Worm (Caenorhabditis elegans) whole organism, mixed stage, embryonic: ENCODE data around the gene ogdh-2.

ENCODE experiments used
- M03D4.4 ChIP-seq: sonication (generic microtip); optimal IDR thresholded peaks from 2 replicates; lab custom pipeline; 2017; ENCODE audit warnings: mild to moderate bottlenecking, missing genetic modification characterization, missing compliant biosample characterization
- blmp-1 ChIP-seq: fragments of 150-350 bp; optimal IDR thresholded peaks from 2 replicates; lab custom pipeline; 2014; ENCODE audit warnings: missing biosample characterization, missing genetic modification characterization
- ces-1 ChIP-seq: fragments of 150-350 bp; optimal IDR thresholded peaks from 2 replicates; lab custom pipeline; 2014; ENCODE audit warnings: missing biosample characterization, missing genetic modification reagents, missing genetic modification characterization
- flh-1 ChIP-seq: fragments of 200-800 bp; sonication (Bioruptor generic); optimal IDR thresholded peaks from 2 replicates; lab custom pipeline; 2018; ENCODE audit warnings: mild to moderate bottlenecking, missing genetic modification characterization, moderate library complexity, missing compliant biosample characterization
- ham-2 ChIP-seq: fragments of 200-800 bp; sonication (Bioruptor generic); optimal IDR thresholded peaks from 2 replicates; lab custom pipeline; 2018; ENCODE audit warnings: mild to moderate bottlenecking, missing genetic modification characterization, missing compliant biosample characterization
- mep-1 ChIP-seq: fragments of 150-350 bp; optimal IDR thresholded peaks from 2 replicates; lab custom pipeline; 2017; ENCODE audit warnings: missing biosample characterization, missing genetic modification reagents, missing genetic modification characterization, inconsistent platforms
- nhr-28 ChIP-seq: fragments of 150-350 bp; optimal IDR thresholded peaks from 2 replicates; lab custom pipeline; 2014; ENCODE audit warnings: missing biosample characterization, missing genetic modification characterization
- nhr-76 ChIP-seq: sonication (generic microtip); optimal IDR thresholded peaks from 2 replicates; lab custom pipeline; 2017; ENCODE audit warnings: missing biosample characterization, missing genetic modification characterization
- pha-4 ChIP-seq: fragments of 150-350 bp; optimal IDR thresholded peaks from 2 replicates; lab custom pipeline; 2018; ENCODE audit warnings: missing biosample characterization, missing genetic modification reagents, missing genetic modification characterization
- snpc-4 ChIP-seq: fragments of 150-350 bp; optimal IDR thresholded peaks from 2 replicates; lab custom pipeline; 2014; ENCODE audit warnings: missing biosample characterization, missing genetic modification characterization
- unc-62 ChIP-seq: fragments of 150-350 bp; optimal IDR thresholded peaks from 2 replicates; lab custom pipeline; 2014; ENCODE audit warnings: missing biosample characterization, missing genetic modification reagents, missing genetic modification characterization

- TF ChIP-seq flh-1 (no peak), mep-1 (tag; lab: Kevin White, UChicago) (no peak), nhr-28 (tag; lab: Kevin White, UChicago) (no peak), ces-1 (GFP tag; lab: Kevin White, UChicago) (no peak), nhr-76 (tag; lab: Kevin White, UChicago) (no peak), unc-62 (GFP tag; lab: Kevin White, UChicago) (peak; percentile 41), pha-4 (tag; lab: Kevin White, UChicago) (no peak), M03D4.4 (tag; lab: Kevin White, UChicago) (no peak), ham-2 (GFP tag; lab: Kevin White, UChicago) (no peak), blmp-1 (no peak), snpc-4 (tag; lab: Kevin White, UChicago) (no peak)
Measured at ce11 chrV:12208678-12209077, 14.4 kb downstream of the ogdh-2 start.
